Worm (Caenorhabditis elegans) whole organism, young adult: Measurements from ENCODE around the gene cah-1.

Experiments used
- B0019.2 ChIP-seq: fragments of 200-800 bp; sonication (Bioruptor generic); conservative IDR thresholded peaks from 2 replicates; pipeline ENCODE4 v1.3.6; 2022; ENCODE audit warnings: missing genetic modification reagents, missing genetic modification characterization, missing compliant biosample characterization
- B0261.1 ChIP-seq: sonication (generic microtip); optimal IDR thresholded peaks from 2 replicates; lab custom pipeline; 2016; ENCODE audit warnings: mild to moderate bottlenecking, missing genetic modification characterization, moderate library complexity, missing compliant biosample characterization
- C06A6.2 ChIP-seq: fragments of 200-800 bp; sonication (Bioruptor generic); conservative IDR thresholded peaks from 2 replicates; pipeline ENCODE4 v1.3.6; 2022; ENCODE audit warnings: missing genetic modification characterization, missing compliant biosample characterization
- C17E4.6 ChIP-seq: fragments of 200-800 bp; sonication (Bioruptor generic); IDR thresholded peaks from 2 replicates; pipeline ENCODE4 v1.3.6; 2022; ENCODE audit warnings: missing genetic modification reagents, missing genetic modification characterization, missing compliant biosample characterization
- F22D6.2 ChIP-seq: sonication (generic microtip); optimal IDR thresholded peaks from 2 replicates; lab custom pipeline; 2016; ENCODE audit warnings: mild to moderate bottlenecking, missing genetic modification characterization, missing compliant biosample characterization
- F23B12.7 ChIP-seq: sonication (generic microtip); optimal IDR thresholded peaks from 2 replicates; lab custom pipeline; 2017; ENCODE audit warnings: missing genetic modification characterization, mild to moderate bottlenecking, missing compliant biosample characterization, antibody characterized with exemption, moderate library complexity; ENCODE audit not compliant: insufficient read depth
- F55B11.4 ChIP-seq: sonication (generic microtip); optimal IDR thresholded peaks from 2 replicates; lab custom pipeline; 2016; ENCODE audit warnings: missing compliant biosample characterization, missing genetic modification characterization, borderline replicate concordance; ENCODE audit not compliant: insufficient read depth
- T26A5.8 ChIP-seq: sonication (generic microtip); optimal IDR thresholded peaks from 2 replicates; lab custom pipeline; 2016; ENCODE audit warnings: missing genetic modification characterization, missing compliant biosample characterization
- Y56A3A.18 ChIP-seq: fragments of 200-800 bp; sonication (Bioruptor generic); IDR thresholded peaks from 2 replicates; pipeline ENCODE4 v1.3.6; 2022; ENCODE audit warnings: missing genetic modification reagents, missing genetic modification characterization, missing compliant biosample characterization
- akir-1 ChIP-seq: fragments of 200-800 bp; sonication (Bioruptor generic); optimal IDR thresholded peaks from 2 replicates; lab custom pipeline; 2018; ENCODE audit warnings: mild to moderate bottlenecking, missing genetic modification characterization, moderate library complexity, missing compliant biosample characterization
- ama-1 ChIP-seq, 3 experiments: fragments of 150-350 bp in 1 of 3; sonication (generic microtip) in 2 of 3; optimal IDR thresholded peaks; 2 replicates each; lab custom pipeline; 2014 to 2018; ENCODE audit warnings: missing biosample characterization in 2 of 3, missing genetic modification characterization in 2 of 3, missing genetic modification reagents in 2 of 3
- attf-5 ChIP-seq: fragments of 200-800 bp; sonication (Bioruptor generic); optimal IDR thresholded peaks from 2 replicates; lab custom pipeline; 2018; ENCODE audit warnings: mild to moderate bottlenecking, missing genetic modification characterization, missing compliant biosample characterization
- attf-6 ChIP-seq: fragments of 200-800 bp; sonication (Bioruptor generic); IDR thresholded peaks from 2 replicates; pipeline ENCODE4 v1.3.6; 2022; ENCODE audit warnings: missing genetic modification reagents, missing genetic modification characterization, missing compliant biosample characterization
- bed-1 ChIP-seq: fragments of 200-800 bp; sonication (Bioruptor generic); IDR thresholded peaks from 2 replicates; pipeline ENCODE4 v1.3.6; 2022; ENCODE audit warnings: missing genetic modification reagents, missing genetic modification characterization, missing compliant biosample characterization
- ceh-91 ChIP-seq: fragments of 200-800 bp; sonication (Bioruptor generic); IDR thresholded peaks from 2 replicates; pipeline ENCODE4 v1.3.6; 2022; ENCODE audit warnings: missing genetic modification reagents, missing genetic modification characterization, missing compliant biosample characterization
- chd-7 ChIP-seq: sonication (generic microtip); optimal IDR thresholded peaks from 2 replicates; lab custom pipeline; 2016; ENCODE audit warnings: mild to moderate bottlenecking, missing genetic modification characterization, moderate library complexity, missing compliant biosample characterization
- die-1 ChIP-seq: sonication (generic microtip); optimal IDR thresholded peaks from 2 replicates; lab custom pipeline; 2016; ENCODE audit warnings: missing genotype, mild to moderate bottlenecking, missing genetic modification characterization, missing compliant biosample characterization
- dpff-1 ChIP-seq: sonication (generic microtip); optimal IDR thresholded peaks from 2 replicates; lab custom pipeline; 2017; ENCODE audit warnings: mild to moderate bottlenecking, missing genetic modification characterization, missing compliant biosample characterization
- egl-18 ChIP-seq: fragments of 200-800 bp; sonication (Bioruptor generic); IDR thresholded peaks from 2 replicates; pipeline ENCODE4 v1.3.6; 2022; ENCODE audit warnings: missing genetic modification reagents, missing genetic modification characterization, missing compliant biosample characterization
- ets-4 ChIP-seq: fragments of 200-800 bp; sonication (Bioruptor generic); optimal IDR thresholded peaks from 2 replicates; lab custom pipeline; 2018; ENCODE audit warnings: mild to moderate bottlenecking, missing genetic modification characterization, missing compliant biosample characterization
- hrde-1 ChIP-seq: sonication (generic microtip); optimal IDR thresholded peaks from 2 replicates; lab custom pipeline; 2016; ENCODE audit warnings: missing genetic modification characterization, mild to moderate bottlenecking, missing compliant biosample characterization, moderate library complexity, missing genotype, missing genetic modification reagents, borderline replicate concordance
- let-526 ChIP-seq: fragments of 200-800 bp; sonication (Bioruptor generic); IDR thresholded peaks from 2 replicates; pipeline ENCODE4 v1.3.6; 2022; ENCODE audit warnings: missing genetic modification reagents, missing genetic modification characterization, missing compliant biosample characterization
- lin-40 ChIP-seq: sonication (generic microtip); optimal IDR thresholded peaks from 2 replicates; lab custom pipeline; 2016; ENCODE audit warnings: missing genetic modification characterization, mild to moderate bottlenecking, missing compliant biosample characterization, missing genotype, missing genetic modification reagents
- lsl-1 ChIP-seq: fragments of 200-800 bp; sonication (Bioruptor generic); optimal IDR thresholded peaks from 2 replicates; lab custom pipeline; 2018; ENCODE audit warnings: mild to moderate bottlenecking, missing genetic modification characterization, moderate library complexity, missing compliant biosample characterization
- lsy-27 ChIP-seq: sonication (generic microtip); optimal IDR thresholded peaks from 2 replicates; lab custom pipeline; 2017; ENCODE audit warnings: missing genetic modification characterization, mild to moderate bottlenecking, missing compliant biosample characterization, antibody characterized with exemption, missing genotype, borderline replicate concordance; ENCODE audit not compliant: insufficient read depth
- madf-10 ChIP-seq: sonication (generic microtip); optimal IDR thresholded peaks from 2 replicates; lab custom pipeline; 2016; ENCODE audit warnings: mild to moderate bottlenecking, missing genetic modification characterization, missing compliant biosample characterization
- madf-3 ChIP-seq: fragments of 200-800 bp; sonication (Bioruptor generic); IDR thresholded peaks from 2 replicates; pipeline ENCODE4 v1.3.6; 2022; ENCODE audit warnings: missing genetic modification reagents, missing genetic modification characterization, missing compliant biosample characterization
- madf-6 ChIP-seq: fragments of 200-800 bp; sonication (Bioruptor generic); IDR thresholded peaks from 2 replicates; pipeline ENCODE4 v1.3.6; 2022; ENCODE audit warnings: missing genetic modification reagents, missing genetic modification characterization, missing compliant biosample characterization
- madf-8 ChIP-seq: fragments of 200-800 bp; sonication (Bioruptor generic); conservative IDR thresholded peaks from 2 replicates; pipeline ENCODE4 v1.3.6; 2022; ENCODE audit warnings: missing genetic modification reagents, missing genetic modification characterization, missing compliant biosample characterization
- mel-28 ChIP-seq: sonication (generic microtip); optimal IDR thresholded peaks from 2 replicates; lab custom pipeline; 2016; ENCODE audit warnings: borderline replicate concordance, mild to moderate bottlenecking, missing genetic modification characterization, missing compliant biosample characterization
- nhr-120 ChIP-seq: fragments of 200-800 bp; sonication (Bioruptor generic); IDR thresholded peaks from 2 replicates; pipeline ENCODE4 v1.3.6; 2022; ENCODE audit warnings: missing genetic modification characterization, missing compliant biosample characterization
- pha-4 ChIP-seq: fragments of 150-350 bp; sonication (generic microtip); optimal IDR thresholded peaks from 2 replicates; lab custom pipeline; 2014; ENCODE audit warnings: missing biosample characterization, missing genetic modification reagents, missing genetic modification characterization
- rcor-1 ChIP-seq: fragments of 200-800 bp; sonication (Bioruptor generic); IDR thresholded peaks from 2 replicates; pipeline ENCODE4 v1.3.6; 2022; ENCODE audit warnings: missing genetic modification reagents, missing genetic modification characterization, missing compliant biosample characterization
- rec-8 ChIP-seq, 2 experiments: sonication (generic microtip); optimal IDR thresholded peaks; 2 replicates each; lab custom pipeline; 2016; ENCODE audit warnings: mild to moderate bottlenecking in 2 of 2, missing genetic modification characterization in 2 of 2, missing genetic modification reagents in 2 of 2, missing genotype in 2 of 2, missing biosample characterization in 1 of 2, missing compliant biosample characterization in 1 of 2, moderate library complexity in 1 of 2
- snpc-1.1 ChIP-seq: sonication (generic microtip); optimal IDR thresholded peaks from 2 replicates; lab custom pipeline; 2017; ENCODE audit warnings: missing genetic modification characterization, mild to moderate bottlenecking, missing compliant biosample characterization, antibody characterized with exemption, moderate library complexity, missing genotype, missing genetic modification reagents; ENCODE audit not compliant: insufficient read depth
- snpc-1.3 ChIP-seq: sonication (generic microtip); optimal IDR thresholded peaks from 2 replicates; lab custom pipeline; 2017; ENCODE audit warnings: missing genetic modification characterization, mild to moderate bottlenecking, missing compliant biosample characterization, antibody characterized with exemption, moderate library complexity, missing genotype, missing genetic modification reagents; ENCODE audit not compliant: insufficient read depth
- snpc-3.4 ChIP-seq: sonication (generic microtip); optimal IDR thresholded peaks from 2 replicates; lab custom pipeline; 2017; ENCODE audit warnings: missing genetic modification characterization, mild to moderate bottlenecking, missing compliant biosample characterization, antibody characterized with exemption, moderate library complexity, missing genotype, missing genetic modification reagents
- snpc-4 ChIP-seq, 5 experiments: fragments of 150-350 bp in 1 of 5; sonication (generic microtip) in 4 of 5; optimal IDR thresholded peaks; 2 replicates each; lab custom pipeline; 2014 to 2018; ENCODE audit warnings: missing genetic modification characterization in 5 of 5, missing biosample characterization in 3 of 5, antibody characterized with exemption in 2 of 5, mild to moderate bottlenecking in 2 of 5, missing compliant biosample characterization in 2 of 5, missing genotype in 2 of 5, moderate library complexity in 2 of 5, missing genetic modification reagents in 1 of 5
- somi-1 ChIP-seq: fragments of 200-800 bp; sonication (Bioruptor generic); optimal IDR thresholded peaks from 2 replicates; lab custom pipeline; 2018; ENCODE audit warnings: mild to moderate bottlenecking, missing genetic modification characterization, missing compliant biosample characterization
- tbx-9 ChIP-seq: sonication (generic microtip); optimal IDR thresholded peaks from 2 replicates; lab custom pipeline; 2016; ENCODE audit warnings: borderline replicate concordance, missing genetic modification characterization, inconsistent platforms, missing compliant biosample characterization
- unc-130 ChIP-seq: sonication (generic microtip); optimal IDR thresholded peaks from 2 replicates; lab custom pipeline; 2016; ENCODE audit warnings: missing genetic modification reagents, missing genetic modification characterization, missing compliant biosample characterization
- zfh-2 ChIP-seq: fragments of 200-800 bp; sonication (Bioruptor generic); conservative IDR thresholded peaks from 2 replicates; pipeline ENCODE4 v1.3.6; 2022; ENCODE audit warnings: missing genetic modification reagents, missing genetic modification characterization, missing compliant biosample characterization
- zim-3 ChIP-seq: sonication (generic microtip); optimal IDR thresholded peaks from 2 replicates; lab custom pipeline; 2017; ENCODE audit warnings: mild to moderate bottlenecking, missing genetic modification characterization, moderate library complexity, missing compliant biosample characterization
- ztf-25 ChIP-seq: fragments of 200-800 bp; sonication (Bioruptor generic); IDR thresholded peaks from 2 replicates; pipeline ENCODE4 v1.3.6; 2022; ENCODE audit warnings: missing genetic modification reagents, missing genetic modification characterization, missing compliant biosample characterization
- ztf-3 ChIP-seq: fragments of 200-800 bp; sonication (Bioruptor generic); optimal IDR thresholded peaks from 2 replicates; lab custom pipeline; 2018; ENCODE audit warnings: mild to moderate bottlenecking, missing genetic modification characterization, missing compliant biosample characterization
- ztf-6 ChIP-seq: fragments of 200-800 bp; sonication (Bioruptor generic); IDR thresholded peaks from 2 replicates; pipeline ENCODE4 v1.3.6; 2022; ENCODE audit warnings: missing genetic modification reagents, missing genetic modification characterization, missing compliant biosample characterization

Gene cah-1

DNA sequence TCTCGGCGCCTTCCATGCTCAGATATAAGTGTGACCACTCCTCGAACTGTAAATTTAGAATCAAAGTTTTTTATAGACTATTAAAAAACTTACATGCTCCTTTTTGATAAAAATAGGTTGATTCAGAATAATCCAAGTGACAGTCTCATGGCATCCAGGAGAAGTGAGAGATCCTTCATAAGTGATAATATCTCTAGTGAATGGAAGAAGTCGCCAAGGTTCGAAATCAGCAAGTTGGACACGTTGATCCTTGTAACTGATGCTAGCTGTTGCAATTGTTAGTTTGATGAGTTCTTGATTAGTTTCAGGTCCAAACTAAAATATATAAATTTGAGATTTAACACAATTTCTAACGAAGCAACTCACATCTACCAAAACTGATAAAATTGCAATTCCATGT, 2.1 kb downstream of the cah-1 start (continued):
- TF ChIP-seq snpc-1.1 (no peak), bed-1 (GFP tag; lab: Robert Waterston, UW) (no peak), snpc-4 (GFP tag; optimal IDR thresholded peaks at IDR 0.05; lab: Kevin White, UChicago) (no peak), snpc-4 (tag; optimal IDR thresholded peaks at IDR 0.05; lab: Kevin White, UChicago) (peak in 2 of 4 experiments; percentile 32 to 45), pha-4 (tag; lab: Kevin White, UChicago) (no peak), unc-130 (GFP tag; lab: Kevin White, UChicago) (no peak), ama-1 (optimal IDR thresholded peaks at IDR 0.05; lab: Kevin White, UChicago) (no peak), ama-1 (GFP tag; optimal IDR thresholded peaks at IDR 0.05; lab: Kevin White, UChicago) (no peak), ets-4 (GFP tag; lab: Kevin White, UChicago) (no peak), attf-6 (GFP tag; lab: Robert Waterston, UW) (no peak), nhr-120 (GFP tag; lab: Robert Waterston, UW) (no peak), Y56A3A.18 (GFP tag; lab: Robert Waterston, UW) (no peak), snpc-1.3 (tag; lab: Kevin White, UChicago) (no peak), zfh-2 (GFP tag; lab: Robert Waterston, UW) (no peak), chd-7 (no peak), zim-3 (tag; lab: Kevin White, UChicago) (no peak), die-1 (tag; lab: Kevin White, UChicago) (no peak), attf-5 (GFP tag; lab: Kevin White, UChicago) (peak; percentile 32), ztf-6 (GFP tag; lab: Robert Waterston, UW) (no peak), somi-1 (GFP tag; lab: Kevin White, UChicago) (no peak), let-526 (GFP tag; lab: Robert Waterston, UW) (no peak), madf-8 (GFP tag; lab: Robert Waterston, UW) (no peak), egl-18 (GFP tag; lab: Robert Waterston, UW) (no peak), madf-10 (tag; lab: Kevin White, UChicago) (peak; percentile 2), ztf-25 (GFP tag; lab: Robert Waterston, UW) (no peak), dpff-1 (tag; lab: Kevin White, UChicago) (no peak), madf-3 (GFP tag; lab: Robert Waterston, UW) (no peak), T26A5.8 (tag; lab: Kevin White, UChicago) (no peak), rcor-1 (GFP tag; lab: Robert Waterston, UW) (no peak), F55B11.4 (tag; lab: Kevin White, UChicago) (no peak), snpc-3.4 (tag; lab: Kevin White, UChicago) (no peak), C06A6.2 (GFP tag; lab: Robert Waterston, UW) (no peak), F22D6.2 (no peak), rec-8 (tag; optimal IDR thresholded peaks at IDR 0.05; lab: Kevin White, UChicago) (no peak), C17E4.6 (GFP tag; lab: Robert Waterston, UW) (no peak), lin-40 (tag; lab: Kevin White, UChicago) (peak; percentile 38), tbx-9 (tag; lab: Kevin White, UChicago) (no peak), ztf-3 (GFP tag; lab: Kevin White, UChicago) (no peak), madf-6 (GFP tag; lab: Robert Waterston, UW) (peak; percentile 25; the same call in 1 of the 2 replicates), B0019.2 (GFP tag; lab: Robert Waterston, UW) (no peak), hrde-1 (tag; lab: Kevin White, UChicago) (no peak), F23B12.7 (no peak), B0261.1 (tag; lab: Kevin White, UChicago) (no peak), mel-28 (tag; lab: Kevin White, UChicago) (no peak), lsl-1 (no peak), ceh-91 (GFP tag; lab: Robert Waterston, UW) (no peak), lsy-27 (no peak), akir-1 (GFP tag; lab: Kevin White, UChicago) (no peak)
